Fruit fly (Drosophila melanogaster) whole organism, embryonic: Measurements from ENCODE around the gene CG11378.

Source experiments
- Atf3 ChIP-seq: fragments of 200-800 bp; sonication (Bioruptor generic); optimal IDR thresholded peaks from 3 replicates; lab custom pipeline; 2016; ENCODE audit warnings: missing biosample characterization, missing genetic modification characterization
- CG10147 ChIP-seq: fragments of 200-800 bp; sonication (Bioruptor generic); optimal IDR thresholded peaks from 2 replicates; lab custom pipeline; 2019; ENCODE audit warnings: missing biosample characterization, mild to moderate bottlenecking, missing genetic modification characterization, moderate library complexity
- CG12236 ChIP-seq: fragments of 200-800 bp; sonication (Bioruptor generic); optimal IDR thresholded peaks from 2 replicates; lab custom pipeline; 2016; ENCODE audit warnings: missing biosample characterization, missing genetic modification characterization
- CG12942 ChIP-seq: fragments of 200-800 bp; sonication (Bioruptor generic); optimal IDR thresholded peaks from 3 replicates; lab custom pipeline; 2016; ENCODE audit warnings: missing biosample characterization, missing genetic modification characterization
- CG13424 ChIP-seq: fragments of 200-800 bp; sonication (Bioruptor generic); optimal IDR thresholded peaks from 2 replicates; lab custom pipeline; 2019; ENCODE audit warnings: missing biosample characterization, mild to moderate bottlenecking, missing genetic modification characterization, moderate library complexity
- CG13624 ChIP-seq: fragments of 200-800 bp; sonication (Bioruptor generic); optimal IDR thresholded peaks from 2 replicates; lab custom pipeline; 2016; ENCODE audit warnings: missing biosample characterization, missing genetic modification characterization
- CG14667 ChIP-seq: fragments of 200-800 bp; sonication (Bioruptor generic); IDR thresholded peaks from 2 replicates; pipeline ENCODE4 v1.3.6; 2022; ENCODE audit warnings: missing biosample characterization, missing genetic modification characterization
- CG14710 ChIP-seq: fragments of 200-800 bp; sonication (Bioruptor generic); optimal IDR thresholded peaks from 3 replicates; lab custom pipeline; 2019; ENCODE audit warnings: missing biosample characterization, mild to moderate bottlenecking, missing genetic modification characterization, moderate library complexity
- CG14965 ChIP-seq: fragments of 200-800 bp; sonication (Bioruptor generic); optimal IDR thresholded peaks from 2 replicates; lab custom pipeline; 2016; ENCODE audit warnings: missing biosample characterization, missing genetic modification characterization, borderline replicate concordance
- CG15269 ChIP-seq: fragments of 200-800 bp; sonication (Bioruptor generic); optimal IDR thresholded peaks from 2 replicates; lab custom pipeline; 2018; ENCODE audit warnings: missing biosample characterization, mild to moderate bottlenecking, missing genetic modification characterization, moderate library complexity
- CG1647 ChIP-seq: fragments of 200-800 bp; sonication (Bioruptor generic); optimal IDR thresholded peaks from 3 replicates; lab custom pipeline; 2016; ENCODE audit warnings: missing biosample characterization, missing genetic modification characterization
- CG16779 ChIP-seq: fragments of 200-800 bp; sonication (Bioruptor generic); IDR thresholded peaks from 2 replicates; pipeline ENCODE4 v1.3.6; 2022; ENCODE audit warnings: missing biosample characterization, missing genetic modification characterization
- CG18619 ChIP-seq: fragments of 200-800 bp; sonication (Bioruptor generic); optimal IDR thresholded peaks from 3 replicates; lab custom pipeline; 2017; ENCODE audit warnings: missing biosample characterization, mild to moderate bottlenecking, missing genetic modification characterization
- CG2116 ChIP-seq: fragments of 200-800 bp; sonication (Bioruptor generic); optimal IDR thresholded peaks from 3 replicates; lab custom pipeline; 2018; ENCODE audit warnings: missing biosample characterization, mild to moderate bottlenecking, missing genetic modification characterization
- CG31441 ChIP-seq: fragments of 200-800 bp; sonication (Bioruptor generic); IDR thresholded peaks from 2 replicates; pipeline ENCODE4 v1.3.6; 2022; ENCODE audit warnings: missing biosample characterization, missing genetic modification characterization
- CG3995 ChIP-seq: fragments of 200-800 bp; sonication (Bioruptor generic); optimal IDR thresholded peaks from 3 replicates; lab custom pipeline; 2016; ENCODE audit warnings: missing biosample characterization, missing genetic modification characterization
- CG4707 ChIP-seq: fragments of 200-800 bp; sonication (Bioruptor generic); optimal IDR thresholded peaks from 2 replicates; lab custom pipeline; 2018; ENCODE audit warnings: missing biosample characterization, mild to moderate bottlenecking, missing genetic modification characterization, moderate library complexity
- CG5245 ChIP-seq: fragments of 200-800 bp; sonication (Bioruptor generic); optimal IDR thresholded peaks from 3 replicates; lab custom pipeline; 2016; ENCODE audit warnings: missing biosample characterization, missing genetic modification characterization
- CG6272 ChIP-seq: fragments of 200-800 bp; sonication (Bioruptor generic); IDR thresholded peaks from 2 replicates; pipeline ENCODE4 v1.3.6; 2022; ENCODE audit warnings: missing biosample characterization, missing genetic modification characterization
- CG6765 ChIP-seq: fragments of 200-800 bp; sonication (Bioruptor generic); optimal IDR thresholded peaks from 3 replicates; lab custom pipeline; 2017; ENCODE audit warnings: missing biosample characterization, mild to moderate bottlenecking, missing genetic modification characterization
- CG7745 ChIP-seq: fragments of 200-800 bp; sonication (Bioruptor generic); optimal IDR thresholded peaks from 2 replicates; lab custom pipeline; 2018; ENCODE audit warnings: missing biosample characterization, mild to moderate bottlenecking, missing genetic modification characterization, moderate library complexity
- CG8281 ChIP-seq: fragments of 200-800 bp; sonication (Bioruptor generic); optimal IDR thresholded peaks from 2 replicates; lab custom pipeline; 2018; ENCODE audit warnings: missing biosample characterization, mild to moderate bottlenecking, missing genetic modification characterization, moderate library complexity
- CG9817 ChIP-seq: fragments of 200-800 bp; sonication (Bioruptor generic); optimal IDR thresholded peaks from 2 replicates; lab custom pipeline; 2018; ENCODE audit warnings: missing biosample characterization, mild to moderate bottlenecking, missing genetic modification characterization, moderate library complexity
- CG9932 ChIP-seq: fragments of 200-800 bp; sonication (Bioruptor generic); IDR thresholded peaks from 2 replicates; pipeline ENCODE4 v1.3.6; 2022; ENCODE audit warnings: missing biosample characterization, missing genetic modification characterization
- Dll ChIP-seq: fragments of 200-800 bp; sonication (Bioruptor generic); IDR thresholded peaks from 4 replicates; pipeline ENCODE4 v1.3.6; 2022; ENCODE audit warnings: missing biosample characterization, missing genetic modification characterization; ENCODE audit not compliant: partially characterized antibody
- Doc2 ChIP-seq: fragments of 200-800 bp; sonication (Bioruptor generic); IDR thresholded peaks from 2 replicates; pipeline ENCODE4 v1.3.6; 2022; ENCODE audit warnings: missing biosample characterization, missing genetic modification characterization
- Fer2 ChIP-seq: fragments of 200-800 bp; sonication (Bioruptor generic); optimal IDR thresholded peaks from 2 replicates; lab custom pipeline; 2018; ENCODE audit warnings: missing biosample characterization, mild to moderate bottlenecking, missing genetic modification characterization, moderate library complexity
- HmgZ ChIP-seq: fragments of 200-800 bp; sonication (Bioruptor generic); optimal IDR thresholded peaks from 2 replicates; lab custom pipeline; 2018; ENCODE audit warnings: missing biosample characterization, mild to moderate bottlenecking, missing genetic modification characterization
- Hr39 ChIP-seq: fragments of >200 bp; optimal IDR thresholded peaks from 2 replicates; lab custom pipeline; 2017
- Lpt ChIP-seq: fragments of >200 bp; optimal IDR thresholded peaks from 2 replicates; lab custom pipeline; 2018; ENCODE audit warnings: missing biosample characterization, missing genetic modification characterization
- Myb ChIP-seq: fragments of 200-800 bp; sonication (Bioruptor generic); optimal IDR thresholded peaks from 2 replicates; lab custom pipeline; 2016; ENCODE audit warnings: missing biosample characterization, missing genetic modification characterization
- NC2β ChIP-seq: fragments of 200-800 bp; sonication (Bioruptor generic); optimal IDR thresholded peaks from 2 replicates; lab custom pipeline; 2016; ENCODE audit warnings: missing biosample characterization, missing genetic modification characterization
- Nf-YB ChIP-seq: fragments of 200-800 bp; sonication (Bioruptor generic); optimal IDR thresholded peaks from 3 replicates; lab custom pipeline; 2019; ENCODE audit warnings: missing biosample characterization, mild to moderate bottlenecking, missing genetic modification characterization, moderate library complexity
- Sox100B ChIP-seq: fragments of 200-800 bp; sonication (Bioruptor generic); optimal IDR thresholded peaks from 3 replicates; lab custom pipeline; 2018; ENCODE audit warnings: missing biosample characterization, mild to moderate bottlenecking, missing genetic modification characterization
- Taf1 ChIP-seq: fragments of 200-800 bp; sonication (Bioruptor generic); IDR thresholded peaks from 2 replicates; pipeline ENCODE4 v1.3.6; 2022; ENCODE audit warnings: missing biosample characterization, missing genetic modification characterization
- al ChIP-seq: fragments of 200-800 bp; sonication (Bioruptor generic); IDR thresholded peaks from 2 replicates; pipeline ENCODE4 v1.3.6; 2022; ENCODE audit warnings: missing biosample characterization, missing genetic modification characterization
- chif ChIP-seq, 2 experiments: fragments of 200-800 bp; sonication (Bioruptor generic); optimal IDR thresholded peaks; 3 replicates each; lab custom pipeline; 2016; ENCODE audit warnings: missing biosample characterization in 2 of 2, missing genetic modification characterization in 2 of 2
- disco-r ChIP-seq: fragments of 200-800 bp; sonication (Bioruptor generic); optimal IDR thresholded peaks from 2 replicates; lab custom pipeline; 2016; ENCODE audit warnings: missing biosample characterization, missing genetic modification characterization
- en ChIP-seq: fragments of 200-800 bp; sonication (Bioruptor generic); optimal IDR thresholded peaks from 2 replicates; lab custom pipeline; 2016; ENCODE audit warnings: missing biosample characterization, missing genetic modification characterization
- esg ChIP-seq: fragments of 200-800 bp; sonication (Bioruptor generic); conservative IDR thresholded peaks from 2 replicates; pipeline ENCODE4 v1.3.6; 2022; ENCODE audit warnings: missing biosample characterization, missing genetic modification characterization
- gt ChIP-seq: fragments of 200-800 bp; sonication (Bioruptor generic); IDR thresholded peaks from 2 replicates; pipeline ENCODE4 v1.3.6; 2022; ENCODE audit warnings: missing biosample characterization, missing genetic modification characterization
- her ChIP-seq: fragments of 200-800 bp; sonication (Bioruptor generic); optimal IDR thresholded peaks from 2 replicates; lab custom pipeline; 2016; ENCODE audit warnings: missing biosample characterization, missing genetic modification characterization
- ind ChIP-seq: fragments of 200-800 bp; sonication (Bioruptor generic); optimal IDR thresholded peaks from 3 replicates; lab custom pipeline; 2016; ENCODE audit warnings: missing biosample characterization, missing genetic modification characterization
- jing ChIP-seq: fragments of 200-800 bp; sonication (Bioruptor generic); optimal IDR thresholded peaks from 2 replicates; lab custom pipeline; 2018; ENCODE audit warnings: missing biosample characterization, mild to moderate bottlenecking, missing genetic modification characterization
- nmo ChIP-seq: fragments of 200-800 bp; sonication (Bioruptor generic); optimal IDR thresholded peaks from 2 replicates; lab custom pipeline; 2018; ENCODE audit warnings: missing biosample characterization, mild to moderate bottlenecking, missing genetic modification characterization, moderate library complexity
- pzg ChIP-seq: fragments of 200-800 bp; sonication (Bioruptor generic); optimal IDR thresholded peaks from 3 replicates; lab custom pipeline; 2018; ENCODE audit warnings: missing biosample characterization, mild to moderate bottlenecking, missing genetic modification characterization, moderate library complexity
- sim ChIP-seq: fragments of 200-800 bp; sonication (Bioruptor generic); IDR thresholded peaks from 2 replicates; pipeline ENCODE4 v1.3.6; 2022; ENCODE audit warnings: missing biosample characterization, missing genetic modification characterization
- sqz ChIP-seq: fragments of 200-800 bp; sonication (Bioruptor generic); optimal IDR thresholded peaks from 3 replicates; lab custom pipeline; 2018; ENCODE audit warnings: missing biosample characterization, mild to moderate bottlenecking, missing genetic modification characterization
- vfl ChIP-seq: fragments of 200-800 bp; sonication (Bioruptor generic); optimal IDR thresholded peaks from 2 replicates; lab custom pipeline; 2016; ENCODE audit warnings: missing biosample characterization, missing genetic modification characterization
- wdn ChIP-seq: fragments of 200-800 bp; sonication (Bioruptor generic); IDR thresholded peaks from 2 replicates; pipeline ENCODE4 v1.3.6; 2022; ENCODE audit warnings: missing biosample characterization, missing genetic modification characterization
- zen ChIP-seq: fragments of 200-800 bp; sonication (Bioruptor generic); optimal IDR thresholded peaks from 3 replicates; lab custom pipeline; 2018; ENCODE audit warnings: missing biosample characterization, mild to moderate bottlenecking, missing genetic modification characterization, moderate library complexity

Gene CG11378

DNA sequence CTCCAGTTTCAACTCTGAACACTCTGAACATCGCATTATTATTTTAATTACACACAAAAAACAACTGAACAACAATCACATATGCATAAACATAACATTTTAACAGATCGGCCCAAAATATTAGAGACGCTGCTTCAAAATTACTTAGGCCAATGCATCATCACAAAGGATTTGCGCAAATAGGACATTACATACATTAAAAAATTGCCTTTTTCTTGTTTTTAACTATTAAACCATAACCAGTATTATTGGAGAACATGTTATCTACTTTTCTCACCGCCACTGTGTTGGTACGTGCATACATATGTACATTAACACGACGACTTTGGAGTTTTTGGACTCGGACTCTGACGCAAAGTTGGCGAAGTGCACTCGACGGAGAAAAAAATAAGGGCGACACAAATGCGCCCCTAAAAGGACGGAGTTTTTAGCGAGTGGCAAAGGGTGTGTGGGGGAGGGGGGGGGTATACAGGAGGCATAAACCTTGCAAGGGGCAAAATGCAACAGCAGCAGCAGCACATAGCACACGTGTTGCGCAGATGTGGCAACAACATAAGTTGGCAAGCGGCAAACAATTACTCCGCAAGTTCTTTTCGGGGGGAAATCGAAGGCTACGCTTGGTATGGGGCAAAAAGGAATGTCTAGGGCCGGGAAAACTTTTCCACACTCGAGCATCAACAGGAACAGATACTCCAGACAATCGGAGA lies 40.9 kb upstream of the CG11378 start (continued):
- peak; percentile 13 for TF ChIP-seq Myb (GFP tag; lab: Kevin White, UChicago)
- peak; percentile 27 for TF ChIP-seq Nf-YB (GFP tag; lab: Kevin White, UChicago)
- peak; percentile 27 for TF ChIP-seq CG4707 (GFP tag; lab: Kevin White, UChicago)
- TF ChIP-seq CG13624 = no peak
- TF ChIP-seq chif (GFP tag; optimal IDR thresholded peaks at IDR 0.05; lab: Kevin White, UChicago) = peak; percentile 66 to 69
- TF ChIP-seq CG6765 = no peak
- no peak for TF ChIP-seq CG2116 (GFP tag; lab: Kevin White, UChicago)
- TF ChIP-seq CG9817 = no peak
- peak; percentile 45 for TF ChIP-seq jing (GFP tag; lab: Kevin White, UChicago)
- no peak for TF ChIP-seq CG14667 (GFP tag; lab: Robert Waterston, UW)
- no peak for TF ChIP-seq CG16779 (GFP tag; lab: Robert Waterston, UW)
- peak; percentile 10 for TF ChIP-seq disco-r (GFP tag; lab: Kevin White, UChicago)
- peak; percentile 55 for TF ChIP-seq CG13424 (tag; lab: Kevin White, UChicago)
- peak; percentile 6 for TF ChIP-seq CG1647 (GFP tag; lab: Kevin White, UChicago)
- no peak for TF ChIP-seq CG7745 (tag; lab: Kevin White, UChicago)
- TF ChIP-seq CG14965 (GFP tag; lab: Kevin White, UChicago) = no peak
- peak; percentile 75 for TF ChIP-seq CG31441 (GFP tag; lab: Robert Waterston, UW)
- TF ChIP-seq CG9932 (GFP tag; lab: Robert Waterston, UW) = no peak
- TF ChIP-seq sqz (GFP tag; lab: Kevin White, UChicago) = no peak
- TF ChIP-seq gt (GFP tag; lab: Robert Waterston, UW) = 0 out of 2 replicates have a peak, but pooled peaks have one; percentile 11
- no peak for TF ChIP-seq CG10147 (GFP tag; lab: Kevin White, UChicago)
- TF ChIP-seq HmgZ (tag; lab: Kevin White, UChicago) = no peak
- no peak for TF ChIP-seq Taf1
- TF ChIP-seq Doc2 = no peak
- TF ChIP-seq CG12942 (GFP tag; lab: Kevin White, UChicago) = peak; percentile 37
- TF ChIP-seq Dll (GFP tag; lab: Robert Waterston, UW) = no peak
- TF ChIP-seq pzg (GFP tag; lab: Kevin White, UChicago) = no peak
- TF ChIP-seq CG6272 (GFP tag; lab: Robert Waterston, UW) = 0 out of 2 replicates have a peak, but pooled peaks have one; percentile 27
- peak; percentile 46 for TF ChIP-seq ind (GFP tag; lab: Kevin White, UChicago)
- TF ChIP-seq zen (tag; lab: Kevin White, UChicago) = peak; percentile 10
- TF ChIP-seq en (GFP tag; lab: Kevin White, UChicago) = no peak
- TF ChIP-seq esg (GFP tag; lab: Robert Waterston, UW) = no peak
- no peak for TF ChIP-seq CG3995 (GFP tag; lab: Kevin White, UChicago)
- TF ChIP-seq nmo = no peak
- TF ChIP-seq CG15269 (tag; lab: Kevin White, UChicago) = peak; percentile 59
- peak; percentile 52 for TF ChIP-seq CG12236 (GFP tag; lab: Kevin White, UChicago)
- TF ChIP-seq sim (GFP tag; lab: Robert Waterston, UW) = peak; percentile 39; the same call in 1 of the 2 replicates
- no peak for TF ChIP-seq Atf3 (GFP tag; lab: Kevin White, UChicago)
- no peak for TF ChIP-seq Fer2 (tag; lab: Kevin White, UChicago)
- TF ChIP-seq CG14710 = peak; percentile 48
- no peak for TF ChIP-seq Hr39 (lab: Kevin White, UChicago)
- peak; percentile 37 for TF ChIP-seq NC2β (GFP tag; lab: Kevin White, UChicago)
- TF ChIP-seq CG5245 (GFP tag; lab: Kevin White, UChicago) = peak; percentile 49
- peak; percentile 50 for TF ChIP-seq Sox100B
- TF ChIP-seq CG8281 (tag; lab: Kevin White, UChicago) = peak; percentile 17
- no peak for TF ChIP-seq vfl
- TF ChIP-seq CG18619 (GFP tag; lab: Kevin White, UChicago) = peak; percentile 28
- no peak for TF ChIP-seq Lpt
- peak; percentile 60 for TF ChIP-seq her (GFP tag; lab: Kevin White, UChicago)
- TF ChIP-seq al (GFP tag; lab: Robert Waterston, UW) = no peak
- no peak for TF ChIP-seq wdn (GFP tag; lab: Robert Waterston, UW)
